Worm (Caenorhabditis elegans) whole organism, late embryonic: ENCODE results near the gene F10E7.2.
A peak's percentile ranks its signal among the peaks of the same experiment; 100 is the strongest.

Source experiments
- C08G9.2 ChIP-seq: sonication (generic microtip); optimal IDR thresholded peaks from 2 replicates; lab custom pipeline; 2016; ENCODE audit warnings: mild to moderate bottlenecking, missing genetic modification characterization, moderate library complexity, missing compliant biosample characterization
- C38D4.7 ChIP-seq: fragments of 200-800 bp; sonication (Bioruptor generic); optimal IDR thresholded peaks from 2 replicates; lab custom pipeline; 2018; ENCODE audit warnings: mild to moderate bottlenecking, missing genetic modification characterization, moderate library complexity, missing compliant biosample characterization
- F13H6.1 ChIP-seq: sonication (generic microtip); optimal IDR thresholded peaks from 2 replicates; lab custom pipeline; 2016; ENCODE audit warnings: missing genetic modification characterization, missing compliant biosample characterization
- K02D7.2 ChIP-seq: sonication (generic microtip); optimal IDR thresholded peaks from 2 replicates; lab custom pipeline; 2017; ENCODE audit warnings: mild to moderate bottlenecking, missing genetic modification characterization, missing compliant biosample characterization
- K09A11.1 ChIP-seq: sonication (generic microtip); optimal IDR thresholded peaks from 2 replicates; lab custom pipeline; 2017; ENCODE audit warnings: antibody characterized with exemption, mild to moderate bottlenecking, missing genetic modification characterization, missing compliant biosample characterization; ENCODE audit not compliant: insufficient read depth
- T23F11.4 ChIP-seq: fragments of 200-800 bp; sonication (Bioruptor generic); optimal IDR thresholded peaks from 2 replicates; lab custom pipeline; 2018; ENCODE audit warnings: mild to moderate bottlenecking, missing genetic modification characterization, missing compliant biosample characterization
- Y22D7AL.16 ChIP-seq: sonication (generic microtip); optimal IDR thresholded peaks from 2 replicates; lab custom pipeline; 2016; ENCODE audit warnings: missing genetic modification characterization, missing compliant biosample characterization
- ahr-1 ChIP-seq: sonication (generic microtip); optimal IDR thresholded peaks from 2 replicates; lab custom pipeline; 2016; ENCODE audit warnings: missing genetic modification characterization, missing compliant biosample characterization
- ama-1 ChIP-seq: fragments of 150-350 bp; optimal IDR thresholded peaks from 2 replicates; lab custom pipeline; 2014
- ceh-18 ChIP-seq: sonication (generic microtip); optimal IDR thresholded peaks from 2 replicates; lab custom pipeline; 2016; ENCODE audit warnings: missing genetic modification characterization, missing compliant biosample characterization
- ceh-19 ChIP-seq: fragments of 200-800 bp; sonication (Bioruptor generic); optimal IDR thresholded peaks from 2 replicates; lab custom pipeline; 2018; ENCODE audit warnings: mild to moderate bottlenecking, missing genetic modification characterization, missing compliant biosample characterization
- ceh-2 ChIP-seq: sonication (generic microtip); optimal IDR thresholded peaks from 2 replicates; lab custom pipeline; 2016; ENCODE audit warnings: missing genotype, missing genetic modification characterization, missing compliant biosample characterization
- ceh-30 ChIP-seq: fragments of 150-350 bp; optimal IDR thresholded peaks from 2 replicates; lab custom pipeline; 2014; ENCODE audit warnings: missing biosample characterization, missing genetic modification characterization
- ceh-31 ChIP-seq: sonication (generic microtip); optimal IDR thresholded peaks from 2 replicates; lab custom pipeline; 2016; ENCODE audit warnings: missing genetic modification characterization, missing compliant biosample characterization
- ceh-34 ChIP-seq: sonication (generic microtip); optimal IDR thresholded peaks from 2 replicates; lab custom pipeline; 2016; ENCODE audit warnings: mild to moderate bottlenecking, missing genetic modification characterization, missing compliant biosample characterization
- ceh-45 ChIP-seq: fragments of 200-800 bp; sonication (Bioruptor generic); IDR thresholded peaks from 2 replicates; pipeline ENCODE4 v1.3.6; 2022; ENCODE audit warnings: missing genetic modification reagents, missing genetic modification characterization, missing compliant biosample characterization
- ceh-6 ChIP-seq: fragments of 200-800 bp; sonication (Bioruptor generic); optimal IDR thresholded peaks from 2 replicates; lab custom pipeline; 2018; ENCODE audit warnings: mild to moderate bottlenecking, missing genetic modification characterization, missing compliant biosample characterization
- ceh-9 ChIP-seq: sonication (generic microtip); optimal IDR thresholded peaks from 2 replicates; lab custom pipeline; 2016; ENCODE audit warnings: mild to moderate bottlenecking, missing genetic modification characterization, inconsistent platforms, missing compliant biosample characterization
- che-1 ChIP-seq: sonication (generic microtip); optimal IDR thresholded peaks from 2 replicates; lab custom pipeline; 2016; ENCODE audit warnings: mild to moderate bottlenecking, missing genetic modification characterization, missing compliant biosample characterization
- elt-2 ChIP-seq: sonication (generic microtip); optimal IDR thresholded peaks from 2 replicates; lab custom pipeline; 2016; ENCODE audit warnings: missing genetic modification reagents, missing genetic modification characterization, missing compliant biosample characterization
- fax-1 ChIP-seq: sonication (generic microtip); optimal IDR thresholded peaks from 2 replicates; lab custom pipeline; 2016; ENCODE audit warnings: missing genotype, missing genetic modification characterization, missing compliant biosample characterization
- hlh-13 ChIP-seq: fragments of 200-800 bp; sonication (Bioruptor generic); optimal IDR thresholded peaks from 2 replicates; lab custom pipeline; 2018; ENCODE audit warnings: mild to moderate bottlenecking, missing genetic modification characterization, missing compliant biosample characterization
- hlh-15 ChIP-seq: sonication (generic microtip); optimal IDR thresholded peaks from 2 replicates; lab custom pipeline; 2016; ENCODE audit warnings: missing genetic modification characterization, missing compliant biosample characterization
- hlh-6 ChIP-seq: sonication (generic microtip); optimal IDR thresholded peaks from 2 replicates; lab custom pipeline; 2016; ENCODE audit warnings: missing genotype, missing genetic modification characterization, missing compliant biosample characterization
- lin-11 ChIP-seq: fragments of 200-800 bp; sonication (Bioruptor generic); optimal IDR thresholded peaks from 2 replicates; lab custom pipeline; 2018; ENCODE audit warnings: mild to moderate bottlenecking, missing genetic modification characterization, missing compliant biosample characterization
- madf-2 ChIP-seq: sonication (generic microtip); optimal IDR thresholded peaks from 2 replicates; lab custom pipeline; 2017; ENCODE audit warnings: missing genetic modification characterization, missing compliant biosample characterization
- mec-3 ChIP-seq: sonication (generic microtip); optimal IDR thresholded peaks from 2 replicates; lab custom pipeline; 2016; ENCODE audit warnings: borderline replicate concordance, missing genetic modification characterization, missing compliant biosample characterization
- nfya-1 ChIP-seq: sonication (generic microtip); optimal IDR thresholded peaks from 2 replicates; lab custom pipeline; 2017; ENCODE audit warnings: missing genetic modification characterization, mild to moderate bottlenecking, missing compliant biosample characterization, antibody characterized with exemption, moderate library complexity
- nhr-11 ChIP-seq: fragments of 150-350 bp; optimal IDR thresholded peaks from 2 replicates; lab custom pipeline; 2014; ENCODE audit warnings: missing biosample characterization, missing genetic modification characterization
- odd-2 ChIP-seq: sonication (generic microtip); optimal IDR thresholded peaks from 2 replicates; lab custom pipeline; 2017; ENCODE audit warnings: antibody characterized with exemption, mild to moderate bottlenecking, missing genetic modification characterization, missing compliant biosample characterization
- pat-9 ChIP-seq: fragments of 200-800 bp; sonication (Bioruptor generic); optimal IDR thresholded peaks from 2 replicates; lab custom pipeline; 2018; ENCODE audit warnings: mild to moderate bottlenecking, missing genetic modification characterization, moderate library complexity, missing compliant biosample characterization
- pax-1 ChIP-seq: fragments of 150-350 bp; optimal IDR thresholded peaks from 2 replicates; lab custom pipeline; 2014; ENCODE audit warnings: missing biosample characterization, missing genetic modification characterization
- pqm-1 ChIP-seq: sonication (generic microtip); optimal IDR thresholded peaks from 2 replicates; lab custom pipeline; 2016; ENCODE audit warnings: missing genetic modification characterization, missing compliant biosample characterization
- pros-1 ChIP-seq: fragments of 150-350 bp; optimal IDR thresholded peaks from 2 replicates; lab custom pipeline; 2014; ENCODE audit warnings: missing biosample characterization, missing genetic modification reagents, missing genetic modification characterization
- rnt-1 ChIP-seq: sonication (generic microtip); optimal IDR thresholded peaks from 2 replicates; lab custom pipeline; 2016; ENCODE audit warnings: missing genetic modification characterization, missing compliant biosample characterization
- sdc-2 ChIP-seq: sonication (generic microtip); optimal IDR thresholded peaks from 2 replicates; lab custom pipeline; 2016; ENCODE audit warnings: missing genotype, missing genetic modification characterization, missing compliant biosample characterization
- sox-2 ChIP-seq: fragments of 200-800 bp; sonication (Bioruptor generic); IDR thresholded peaks from 2 replicates; pipeline ENCODE4 v1.3.6; 2022; ENCODE audit warnings: missing genetic modification reagents, missing genetic modification characterization, missing compliant biosample characterization
- syd-9 ChIP-seq: sonication (generic microtip); optimal IDR thresholded peaks from 2 replicates; lab custom pipeline; 2016; ENCODE audit warnings: mild to moderate bottlenecking, missing genetic modification characterization, moderate library complexity, missing compliant biosample characterization
- tbx-2 ChIP-seq: sonication (generic microtip); optimal IDR thresholded peaks from 2 replicates; lab custom pipeline; 2016; ENCODE audit warnings: missing genetic modification characterization, missing compliant biosample characterization
- tbx-7 ChIP-seq: sonication (generic microtip); optimal IDR thresholded peaks from 2 replicates; lab custom pipeline; 2016; ENCODE audit warnings: missing genotype, missing genetic modification characterization, missing compliant biosample characterization
- unc-42 ChIP-seq: sonication (generic microtip); optimal IDR thresholded peaks from 2 replicates; lab custom pipeline; 2016; ENCODE audit warnings: missing genotype, missing genetic modification characterization, missing compliant biosample characterization
- unc-86 ChIP-seq: sonication (generic microtip); optimal IDR thresholded peaks from 2 replicates; lab custom pipeline; 2016; ENCODE audit warnings: missing genetic modification characterization, missing compliant biosample characterization
- zip-5 ChIP-seq: sonication (generic microtip); optimal IDR thresholded peaks from 2 replicates; lab custom pipeline; 2016; ENCODE audit warnings: missing genetic modification characterization, missing compliant biosample characterization
- ztf-16 ChIP-seq: sonication (generic microtip); optimal IDR thresholded peaks from 2 replicates; lab custom pipeline; 2017; ENCODE audit warnings: missing genetic modification characterization, missing compliant biosample characterization

Gene F10E7.2

ce11 chrII:7146240-7146639 lies 24.2 kb downstream of the F10E7.2 start:
- TF ChIP-seq elt-2 (no peak), Y22D7AL.16 (tag; lab: Kevin White, UChicago) (no peak), pros-1 (tag; lab: Kevin White, UChicago) (no peak), rnt-1 (tag; lab: Kevin White, UChicago) (no peak), mec-3 (tag; lab: Kevin White, UChicago) (no peak), unc-86 (tag; lab: Kevin White, UChicago) (no peak), ceh-19 (GFP tag; lab: Kevin White, UChicago) (no peak), ceh-9 (no peak)

DNA sequence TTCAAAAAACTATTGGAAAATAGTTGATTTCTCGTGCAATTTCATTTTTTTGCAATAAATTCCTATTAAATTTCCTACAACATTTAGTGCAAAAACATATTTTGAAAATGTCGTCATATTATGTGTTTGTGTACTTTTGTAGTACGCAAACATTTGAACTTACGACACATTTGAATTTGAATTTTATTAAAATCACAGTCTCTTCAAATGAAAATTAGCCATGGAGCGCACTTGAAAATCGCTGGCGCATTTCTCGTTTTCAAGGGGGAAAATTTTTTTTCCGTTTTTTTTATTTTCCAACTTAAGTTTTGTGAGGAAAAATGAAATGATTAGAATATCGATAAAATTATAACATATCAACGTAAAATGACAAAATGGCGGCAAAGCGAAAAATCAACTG lies 25.5 kb downstream of the F10E7.2 start:
- no peak for TF ChIP-seq ztf-16 (tag; lab: Kevin White, UChicago)
- TF ChIP-seq pros-1 (tag; lab: Kevin White, UChicago): no peak
- TF ChIP-seq tbx-2 (tag; lab: Kevin White, UChicago): no peak
- TF ChIP-seq ceh-34 (tag; lab: Kevin White, UChicago): no peak
- TF ChIP-seq tbx-7 (tag; lab: Kevin White, UChicago): no peak

ce11 chrII:7148099-7148498 lies 26.1 kb downstream of the F10E7.2 start, which contains the start of gene T07F8.1:
T07F8.1 (plus strand) TSS chrII:7148399.
- TF ChIP-seq pros-1 (tag; lab: Kevin White, UChicago): no peak
- no peak for TF ChIP-seq hlh-13 (GFP tag; lab: Kevin White, UChicago)
- TF ChIP-seq pat-9 (tag; lab: Kevin White, UChicago): no peak
- TF ChIP-seq T23F11.4 (GFP tag; lab: Kevin White, UChicago): no peak
- no peak for TF ChIP-seq sdc-2 (tag; lab: Kevin White, UChicago)
- no peak for TF ChIP-seq elt-2
- TF ChIP-seq syd-9: no peak
- TF ChIP-seq ztf-16 (tag; lab: Kevin White, UChicago): no peak
- no peak for TF ChIP-seq che-1 (tag; lab: Kevin White, UChicago)

DNA sequence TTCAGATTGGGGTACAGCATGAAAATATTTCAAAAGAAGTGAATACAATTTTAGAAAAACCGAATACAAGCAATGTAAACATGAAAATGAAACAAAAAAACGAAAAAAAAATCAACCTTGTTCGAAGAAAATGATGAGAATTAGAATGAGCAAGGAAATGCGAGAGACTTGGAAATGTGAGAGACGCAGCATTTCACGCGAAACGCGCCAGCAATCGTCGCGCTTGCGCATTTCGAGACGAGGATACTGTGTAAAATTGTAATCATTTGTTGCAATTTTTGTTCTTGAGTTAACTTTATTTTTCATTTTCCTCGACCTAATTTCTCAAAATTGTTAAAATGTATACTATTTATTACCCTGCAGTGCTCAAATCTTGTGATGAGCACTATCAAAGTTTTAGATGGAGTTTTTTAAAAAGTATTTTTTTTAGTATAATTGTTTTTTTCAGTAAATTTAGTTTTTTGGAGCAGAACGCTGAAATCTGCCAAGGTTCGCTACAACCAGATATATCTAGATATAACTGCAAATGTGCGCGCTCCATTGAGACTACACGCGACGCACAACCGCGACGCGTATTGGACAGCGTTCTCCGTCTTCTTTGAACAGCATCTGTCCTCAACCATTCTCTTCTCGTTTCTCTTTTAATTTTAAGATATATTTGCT lies 30.1 kb downstream of the F10E7.2 start, which contains the start of gene fust-1:
Gene fust-1, plus strand, starts transcription at position 613 of the 663 bp plus-strand sequence.
- TF ChIP-seq pqm-1 (tag; lab: Kevin White, UChicago): no peak
- peak; percentile 55 for TF ChIP-seq T23F11.4 (GFP tag; lab: Kevin White, UChicago)
- peak; percentile 42 for TF ChIP-seq ceh-19 (GFP tag; lab: Kevin White, UChicago)
- no peak for TF ChIP-seq nhr-11
- TF ChIP-seq ceh-30 (tag; lab: Kevin White, UChicago): peak; percentile 34
- peak; percentile 57 for TF ChIP-seq C08G9.2 (tag; lab: Kevin White, UChicago)
- TF ChIP-seq ceh-45 (GFP tag; lab: Robert Waterston, UW): 0 out of 2 replicates have a peak, but pooled peaks have one; percentile 40
- peak; percentile 75 for TF ChIP-seq unc-42 (tag; lab: Kevin White, UChicago)
- TF ChIP-seq unc-86 (tag; lab: Kevin White, UChicago): peak; percentile 70
- peak; percentile 51 for TF ChIP-seq K09A11.1 (tag; lab: Kevin White, UChicago)
- TF ChIP-seq pax-1 (tag; lab: Kevin White, UChicago): peak; percentile 64
- no peak for TF ChIP-seq hlh-15 (tag; lab: Kevin White, UChicago)
- no peak for TF ChIP-seq odd-2 (tag; lab: Kevin White, UChicago)
- TF ChIP-seq ceh-6 (GFP tag; lab: Kevin White, UChicago): peak; percentile 52
- TF ChIP-seq sox-2 (GFP tag; lab: Robert Waterston, UW): no peak; the same call in 1 of the 2 replicates
- TF ChIP-seq hlh-6 (tag; lab: Kevin White, UChicago): peak; percentile 9
- peak; percentile 76 for TF ChIP-seq ceh-31
- peak; percentile 62 for TF ChIP-seq ceh-2
- peak; percentile 6 for TF ChIP-seq F13H6.1 (tag; lab: Kevin White, UChicago)
- peak; percentile 37 for TF ChIP-seq K02D7.2
- TF ChIP-seq ceh-9: no peak
- TF ChIP-seq mec-3 (tag; lab: Kevin White, UChicago): no peak
- TF ChIP-seq tbx-7 (tag; lab: Kevin White, UChicago): peak; percentile 22
- TF ChIP-seq ama-1 (lab: Kevin White, UChicago): no peak
- TF ChIP-seq lin-11: peak; percentile 30
- TF ChIP-seq ceh-18 (tag; lab: Kevin White, UChicago): peak; percentile 78
- peak; percentile 47 for TF ChIP-seq Y22D7AL.16 (tag; lab: Kevin White, UChicago)
- no peak for TF ChIP-seq ahr-1 (tag; lab: Kevin White, UChicago)
- TF ChIP-seq C38D4.7 (GFP tag; lab: Kevin White, UChicago): peak; percentile 20
- peak; percentile 23 for TF ChIP-seq zip-5 (tag; lab: Kevin White, UChicago)
- TF ChIP-seq sdc-2 (tag; lab: Kevin White, UChicago): peak; percentile 30
- peak; percentile 86 for TF ChIP-seq nfya-1 (tag; lab: Kevin White, UChicago)
- TF ChIP-seq fax-1 (tag; lab: Kevin White, UChicago): peak; percentile 40
- peak; percentile 74 for TF ChIP-seq madf-2 (tag; lab: Kevin White, UChicago)
- peak; percentile 78 for TF ChIP-seq tbx-2 (tag; lab: Kevin White, UChicago)
